Fruit fly (Drosophila melanogaster): ENCODE data around the gene CG13300.

CG13300 gene

DNA sequence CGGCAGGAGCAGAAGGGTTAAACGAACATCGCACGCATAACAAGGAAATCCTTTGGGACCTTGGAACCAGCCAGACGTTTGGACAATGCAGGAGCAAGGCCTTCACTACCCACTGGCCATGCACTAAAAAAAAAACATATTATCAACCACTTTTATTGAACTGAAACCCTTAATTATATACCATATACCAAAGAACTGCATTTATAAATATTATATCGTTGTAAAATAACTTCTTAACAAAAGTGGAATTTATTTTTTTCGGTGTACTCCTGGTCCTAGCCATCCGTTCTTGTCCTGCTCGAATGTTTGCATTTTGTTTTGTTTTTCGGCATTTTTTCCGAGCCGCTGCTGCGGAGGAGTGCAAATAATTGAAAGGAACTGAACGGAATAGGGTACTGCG, 12.0 kb upstream of the CG13300 start (continued):
- TF ChIP-seq Sox14 (GFP tag; optimal IDR thresholded peaks at IDR 0.05) (peak; percentile 3), CG31627 (GFP tag; optimal IDR thresholded peaks at IDR 0.05) (peak; percentile 41), Blimp-1 (GFP tag; optimal IDR thresholded peaks at IDR 0.05) (no peak), CG10631 (GFP tag; optimal IDR thresholded peaks at IDR 0.05) (peak; percentile 47), Eip75B (GFP tag; optimal IDR thresholded peaks at IDR 0.05) (peak; percentile 10), svp (GFP tag) (peak; percentile 66), Sox102F (GFP tag; optimal IDR thresholded peaks at IDR 0.05) (peak; percentile 19), Eip93F (GFP tag; optimal IDR thresholded peaks at IDR 0.05) (no peak)

DNA sequence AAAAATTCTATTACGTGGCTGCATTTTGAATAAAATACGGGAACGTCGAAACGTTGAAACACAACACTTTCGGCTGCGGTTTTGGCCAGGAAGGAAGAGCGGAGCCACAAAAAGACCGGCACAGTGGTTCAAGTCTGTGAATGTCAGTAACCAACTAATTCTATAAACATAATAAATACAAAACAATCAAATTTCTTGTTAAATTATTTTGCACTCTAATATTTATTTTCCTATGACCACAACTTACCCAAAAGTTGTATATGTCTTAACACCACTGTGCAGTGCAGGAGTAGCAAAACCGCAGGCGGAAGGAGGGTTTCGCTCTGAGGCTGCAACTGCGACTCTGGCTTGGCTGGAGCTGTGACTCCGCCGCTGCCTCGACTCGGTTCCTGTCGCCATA, 11.4 kb upstream of the CG13300 start:
- TF ChIP-seq CG6792 (GFP tag; optimal IDR thresholded peaks at IDR 0.05) (peak; percentile 76), Sox14 (GFP tag; optimal IDR thresholded peaks at IDR 0.05) (peak; percentile 71), Blimp-1 (GFP tag; optimal IDR thresholded peaks at IDR 0.05) (peak; percentile 57), net (GFP tag; optimal IDR thresholded peaks at IDR 0.05) (peak; percentile 65), salr (GFP tag; optimal IDR thresholded peaks at IDR 0.05) (peak in 1 of 2 experiments; percentile 56), achi (GFP tag; optimal IDR thresholded peaks at IDR 0.05) (peak; percentile 74), CG8319 (GFP tag; optimal IDR thresholded peaks at IDR 0.05) (peak; percentile 36), dsx (GFP tag; optimal IDR thresholded peaks at IDR 0.05; ENCODE audit: poor library complexity, severe bottlenecking) (peak; percentile 50), CG6276 (GFP tag; optimal IDR thresholded peaks at IDR 0.05) (peak; percentile 29), Met (GFP tag; optimal IDR thresholded peaks at IDR 0.05) (peak; percentile 83), CG16779 (tag; optimal IDR thresholded peaks at IDR 0.05) (peak; percentile 22), Ets96B (tag; optimal IDR thresholded peaks at IDR 0.05) (peak; percentile 83), Eip75B (GFP tag; optimal IDR thresholded peaks at IDR 0.05) (peak; percentile 78), ss (GFP tag; optimal IDR thresholded peaks at IDR 0.05) (peak; percentile 11 to 63), CG11762 (GFP tag; optimal IDR thresholded peaks at IDR 0.05; ENCODE audit: insufficient read depth) (peak; percentile 63), Smox (GFP tag; optimal IDR thresholded peaks at IDR 0.05) (peak; percentile 75), CG6854 (GFP tag; optimal IDR thresholded peaks at IDR 0.05) (no peak), CG11902 (GFP tag; optimal IDR thresholded peaks at IDR 0.05) (peak; percentile 62), spab (GFP tag; optimal IDR thresholded peaks at IDR 0.05) (peak; percentile 70), esn (GFP tag; optimal IDR thresholded peaks at IDR 0.05) (peak; percentile 81), CG31627 (GFP tag; optimal IDR thresholded peaks at IDR 0.05) (peak; percentile 72), Sox15 (GFP tag; optimal IDR thresholded peaks at IDR 0.05) (peak; percentile 42), CG6808 (GFP tag; optimal IDR thresholded peaks at IDR 0.05) (peak; percentile 39), fkh (GFP tag; optimal IDR thresholded peaks at IDR 0.05) (no peak), CG32006 (GFP tag; optimal IDR thresholded peaks at IDR 0.05) (peak; percentile 38), svp (GFP tag) (peak; percentile 91), Eip78C (GFP tag) (peak; percentile 95), acj6 (GFP tag; optimal IDR thresholded peaks at IDR 0.05) (peak; percentile 71), cyc (GFP tag; optimal IDR thresholded peaks at IDR 0.05) (peak; percentile 78), Hr38 (GFP tag; optimal IDR thresholded peaks at IDR 0.05) (no peak), CG15336 (GFP tag; IDR thresholded peaks at IDR 0.05) (peak; percentile 64; the same call in 1 of the 2 replicates), pdm3 (GFP tag; optimal IDR thresholded peaks at IDR 0.05) (peak; percentile 73), eg (GFP tag; IDR thresholded peaks at IDR 0.05) (peak; percentile 67; the same call in 2 of the 3 replicates), CG8119 (GFP tag; IDR thresholded peaks at IDR 0.05) (peak; percentile 62), CG1621 (tag; optimal IDR thresholded peaks at IDR 0.05) (peak; percentile 79), Ets21C (GFP tag; optimal IDR thresholded peaks at IDR 0.05) (peak; percentile 74), fd59A (GFP tag; optimal IDR thresholded peaks at IDR 0.05) (peak; percentile 58), CG9139 (GFP tag; optimal IDR thresholded peaks at IDR 0.05) (peak; percentile 50), fd85E (GFP tag; optimal IDR thresholded peaks at IDR 0.05) (peak; percentile 48), CG10669 (GFP tag; optimal IDR thresholded peaks at IDR 0.05) (peak; percentile 82), CG34406 (GFP tag; optimal IDR thresholded peaks at IDR 0.05) (peak; percentile 65), Hr39 (GFP tag; optimal IDR thresholded peaks at IDR 0.05) (peak; percentile 70), CG10631 (GFP tag; optimal IDR thresholded peaks at IDR 0.05) (peak; percentile 69), OdsH (GFP tag; optimal IDR thresholded peaks at IDR 0.05) (peak; percentile 70), Eip93F (GFP tag; optimal IDR thresholded peaks at IDR 0.05) (peak; percentile 32), dac (GFP tag; optimal IDR thresholded peaks at IDR 0.05) (no peak), CG7368 (GFP tag; optimal IDR thresholded peaks at IDR 0.05) (peak; percentile 66)
